Fruit fly (Drosophila melanogaster) whole organism, embryonic: ENCODE measurements around the gene MESK4.

Source experiments
- Ada2b ChIP-seq: fragments of 200-800 bp; sonication (Bioruptor generic); IDR thresholded peaks from 2 replicates; pipeline ENCODE4 v1.3.6; 2022; ENCODE audit warnings: missing biosample characterization, missing genetic modification characterization
- Asciz ChIP-seq: fragments of 200-800 bp; sonication (Bioruptor generic); optimal IDR thresholded peaks from 2 replicates; lab custom pipeline; 2017; ENCODE audit warnings: missing biosample characterization, mild to moderate bottlenecking, missing genetic modification characterization, missing genetic modification reagents
- B-H2 ChIP-seq: fragments of 200-800 bp; sonication (Bioruptor generic); optimal IDR thresholded peaks from 2 replicates; lab custom pipeline; 2018; ENCODE audit warnings: missing biosample characterization, mild to moderate bottlenecking, missing genetic modification characterization
- Blimp-1 ChIP-seq: fragments of 200-800 bp; sonication (Bioruptor generic); optimal IDR thresholded peaks from 3 replicates; lab custom pipeline; 2018; ENCODE audit warnings: missing biosample characterization, missing genetic modification characterization, mild to moderate bottlenecking, moderate library complexity, missing genetic modification reagents
- CG10431 ChIP-seq: fragments of 200-800 bp; sonication (Bioruptor generic); optimal IDR thresholded peaks from 3 replicates; lab custom pipeline; 2018; ENCODE audit warnings: missing biosample characterization, mild to moderate bottlenecking, missing genetic modification characterization
- CG11093 ChIP-seq: fragments of 200-800 bp; sonication (Bioruptor generic); IDR thresholded peaks from 3 replicates; pipeline ENCODE4 v1.3.6; 2022; ENCODE audit warnings: missing biosample characterization, missing genetic modification characterization
- CG11560 ChIP-seq: fragments of 200-800 bp; sonication (Bioruptor generic); IDR thresholded peaks from 3 replicates; pipeline ENCODE4 v1.3.6; 2022; ENCODE audit warnings: missing biosample characterization, missing genetic modification characterization
- CG12236 ChIP-seq: fragments of 200-800 bp; sonication (Bioruptor generic); optimal IDR thresholded peaks from 2 replicates; lab custom pipeline; 2016; ENCODE audit warnings: missing biosample characterization, missing genetic modification characterization
- CG12299 ChIP-seq: fragments of 200-800 bp; sonication (Bioruptor generic); optimal IDR thresholded peaks from 2 replicates; lab custom pipeline; 2018; ENCODE audit warnings: missing biosample characterization, mild to moderate bottlenecking, missing genetic modification characterization
- CG12659 ChIP-seq: fragments of 200-800 bp; sonication (Bioruptor generic); optimal IDR thresholded peaks from 3 replicates; lab custom pipeline; 2017; ENCODE audit warnings: mild to moderate bottlenecking, missing biosample characterization, missing genetic modification reagents, missing genetic modification characterization
- CG12942 ChIP-seq: fragments of 200-800 bp; sonication (Bioruptor generic); optimal IDR thresholded peaks from 3 replicates; lab custom pipeline; 2016; ENCODE audit warnings: missing biosample characterization, missing genetic modification characterization
- CG13287 ChIP-seq: fragments of 200-800 bp; sonication (Bioruptor generic); IDR thresholded peaks from 2 replicates; pipeline ENCODE4 v1.3.6; 2022; ENCODE audit warnings: missing biosample characterization, missing genetic modification characterization; ENCODE audit not compliant: partially characterized antibody
- CG13624 ChIP-seq: fragments of 200-800 bp; sonication (Bioruptor generic); optimal IDR thresholded peaks from 2 replicates; lab custom pipeline; 2016; ENCODE audit warnings: missing biosample characterization, missing genetic modification characterization
- CG2678 ChIP-seq: fragments of 200-800 bp; sonication (Bioruptor generic); optimal IDR thresholded peaks from 3 replicates; lab custom pipeline; 2019; ENCODE audit warnings: missing biosample characterization, mild to moderate bottlenecking, missing genetic modification characterization, moderate library complexity
- CG30020 ChIP-seq: fragments of 200-800 bp; optimal IDR thresholded peaks from 2 replicates; lab custom pipeline; 2019; ENCODE audit warnings: missing biosample characterization, mild to moderate bottlenecking, missing genetic modification characterization, moderate library complexity
- CG3163 ChIP-seq: fragments of 200-800 bp; sonication (Bioruptor generic); optimal IDR thresholded peaks from 3 replicates; lab custom pipeline; 2016; ENCODE audit warnings: missing biosample characterization, missing genetic modification characterization
- CG33213 ChIP-seq: fragments of 200-800 bp; sonication (Bioruptor generic); optimal IDR thresholded peaks from 3 replicates; lab custom pipeline; 2016; ENCODE audit warnings: missing biosample characterization, missing genetic modification characterization
- CG42726 ChIP-seq: fragments of 200-800 bp; sonication (Bioruptor generic); IDR thresholded peaks from 2 replicates; pipeline ENCODE4 v1.3.6; 2022; ENCODE audit warnings: missing biosample characterization, missing genetic modification characterization; ENCODE audit not compliant: partially characterized antibody
- CG4282 ChIP-seq: fragments of 200-800 bp; sonication (Bioruptor generic); optimal IDR thresholded peaks from 2 replicates; lab custom pipeline; 2016; ENCODE audit warnings: missing biosample characterization, missing genetic modification characterization
- CG4328 ChIP-seq: fragments of 200-800 bp; sonication (Bioruptor generic); optimal IDR thresholded peaks from 3 replicates; lab custom pipeline; 2017; ENCODE audit warnings: missing biosample characterization, missing genetic modification reagents, missing genetic modification characterization
- CG4707 ChIP-seq: fragments of 200-800 bp; sonication (Bioruptor generic); optimal IDR thresholded peaks from 2 replicates; lab custom pipeline; 2018; ENCODE audit warnings: missing biosample characterization, mild to moderate bottlenecking, missing genetic modification characterization, moderate library complexity
- CG7987 ChIP-seq: fragments of 200-800 bp; sonication (Bioruptor generic); optimal IDR thresholded peaks from 2 replicates; lab custom pipeline; 2018; ENCODE audit warnings: missing biosample characterization, mild to moderate bottlenecking, missing genetic modification characterization, moderate library complexity
- Fer2 ChIP-seq: fragments of 200-800 bp; sonication (Bioruptor generic); optimal IDR thresholded peaks from 2 replicates; lab custom pipeline; 2018; ENCODE audit warnings: missing biosample characterization, mild to moderate bottlenecking, missing genetic modification characterization, moderate library complexity
- Hr51 ChIP-seq, 2 experiments: fragments of 200-800 bp; sonication (Bioruptor generic); optimal IDR thresholded peaks; 2 replicates in 1 of 2; 3 replicates in 1 of 2; lab custom pipeline; 2016 to 2018; ENCODE audit warnings: missing biosample characterization in 2 of 2, missing genetic modification characterization in 2 of 2, mild to moderate bottlenecking in 1 of 2, moderate library complexity in 1 of 2
- Hsf ChIP-seq: fragments of 200-800 bp; sonication (Bioruptor generic); optimal IDR thresholded peaks from 3 replicates; lab custom pipeline; 2016; ENCODE audit warnings: missing biosample characterization, missing genetic modification characterization
- Jarid2 ChIP-seq: fragments of 200-800 bp; sonication (Bioruptor generic); optimal IDR thresholded peaks from 3 replicates; lab custom pipeline; 2017; ENCODE audit warnings: mild to moderate bottlenecking, missing biosample characterization, missing genetic modification reagents, missing genetic modification characterization
- MBD-R2 ChIP-seq: fragments of 200-800 bp; sonication (Bioruptor generic); IDR thresholded peaks from 2 replicates; pipeline ENCODE4 v1.3.6; 2022; ENCODE audit warnings: missing biosample characterization, missing genetic modification characterization
- NfI ChIP-seq: fragments of 200-800 bp; sonication (Bioruptor generic); optimal IDR thresholded peaks from 3 replicates; lab custom pipeline; 2018; ENCODE audit warnings: missing biosample characterization, mild to moderate bottlenecking, missing genetic modification characterization, moderate library complexity
- Sry-β ChIP-seq: fragments of 200-800 bp; sonication (Bioruptor generic); optimal IDR thresholded peaks from 2 replicates; lab custom pipeline; 2018; ENCODE audit warnings: missing biosample characterization, mild to moderate bottlenecking, missing genetic modification characterization, moderate library complexity
- btn ChIP-seq: fragments of 200-800 bp; sonication (Bioruptor generic); optimal IDR thresholded peaks from 2 replicates; lab custom pipeline; 2016; ENCODE audit warnings: missing biosample characterization, missing genetic modification characterization
- corto ChIP-seq: fragments of 200-800 bp; sonication (Bioruptor generic); optimal IDR thresholded peaks from 2 replicates; lab custom pipeline; 2016; ENCODE audit warnings: missing biosample characterization, mild to moderate bottlenecking, missing genetic modification characterization, moderate library complexity
- dpn ChIP-seq, 2 experiments: fragments of 200-800 bp; sonication (Bioruptor generic); optimal IDR thresholded peaks; 3 replicates each; lab custom pipeline; 2016; ENCODE audit warnings: missing biosample characterization in 2 of 2, missing genetic modification characterization in 2 of 2
- exex ChIP-seq: fragments of 200-800 bp; sonication (Bioruptor generic); optimal IDR thresholded peaks from 4 replicates; lab custom pipeline; 2018; ENCODE audit warnings: missing biosample characterization, mild to moderate bottlenecking, missing genetic modification characterization, moderate library complexity
- eyg ChIP-seq: fragments of 200-800 bp; sonication (Bioruptor generic); optimal IDR thresholded peaks from 3 replicates; lab custom pipeline; 2016; ENCODE audit warnings: missing biosample characterization, missing genetic modification characterization
- gro ChIP-seq: fragments of 200-800 bp; sonication (Bioruptor generic); optimal IDR thresholded peaks from 2 replicates; lab custom pipeline; 2016; ENCODE audit warnings: missing biosample characterization, missing genetic modification characterization
- hbn ChIP-seq: fragments of 200-800 bp; sonication (Bioruptor generic); IDR thresholded peaks from 2 replicates; pipeline ENCODE4 v1.3.6; 2022; ENCODE audit warnings: missing biosample characterization, missing genetic modification characterization; ENCODE audit not compliant: partially characterized antibody
- ind ChIP-seq: fragments of 200-800 bp; sonication (Bioruptor generic); optimal IDR thresholded peaks from 3 replicates; lab custom pipeline; 2016; ENCODE audit warnings: missing biosample characterization, missing genetic modification characterization
- onecut ChIP-seq: fragments of 200-800 bp; sonication (Bioruptor generic); IDR thresholded peaks from 2 replicates; pipeline ENCODE4 v1.3.6; 2022; ENCODE audit warnings: missing biosample characterization, missing genetic modification characterization
- pfk ChIP-seq: fragments of 200-800 bp; sonication (Bioruptor generic); optimal IDR thresholded peaks from 2 replicates; lab custom pipeline; 2018; ENCODE audit warnings: missing biosample characterization, mild to moderate bottlenecking, missing genetic modification characterization, moderate library complexity
- rib ChIP-seq: fragments of 200-800 bp; sonication (Bioruptor generic); IDR thresholded peaks from 2 replicates; pipeline ENCODE4 v1.3.6; 2022; ENCODE audit warnings: missing biosample characterization, missing genetic modification characterization
- salm ChIP-seq: fragments of 200-800 bp; sonication (Bioruptor generic); optimal IDR thresholded peaks from 2 replicates; lab custom pipeline; 2018; ENCODE audit warnings: missing biosample characterization, mild to moderate bottlenecking, missing genetic modification characterization
- sd ChIP-seq: fragments of 200-800 bp; sonication (Bioruptor generic); optimal IDR thresholded peaks from 3 replicates; lab custom pipeline; 2018; ENCODE audit warnings: missing biosample characterization, mild to moderate bottlenecking, missing genetic modification characterization, moderate library complexity
- slp2 ChIP-seq: fragments of 200-800 bp; sonication (Bioruptor generic); optimal IDR thresholded peaks from 2 replicates; lab custom pipeline; 2016; ENCODE audit warnings: missing biosample characterization, missing genetic modification characterization
- sqz ChIP-seq: fragments of 200-800 bp; sonication (Bioruptor generic); optimal IDR thresholded peaks from 3 replicates; lab custom pipeline; 2018; ENCODE audit warnings: missing biosample characterization, mild to moderate bottlenecking, missing genetic modification characterization
- sug ChIP-seq: fragments of 200-800 bp; optimal IDR thresholded peaks from 2 replicates; lab custom pipeline; 2019; ENCODE audit warnings: missing biosample characterization, mild to moderate bottlenecking, missing genetic modification characterization, moderate library complexity
- toy ChIP-seq: fragments of 200-800 bp; sonication (Bioruptor generic); IDR thresholded peaks from 2 replicates; pipeline ENCODE4 v1.3.6; 2022; ENCODE audit warnings: missing biosample characterization, missing genetic modification characterization
- zf30C ChIP-seq: fragments of 200-800 bp; sonication (Bioruptor generic); optimal IDR thresholded peaks from 3 replicates; lab custom pipeline; 2018; ENCODE audit warnings: missing biosample characterization, mild to moderate bottlenecking, missing genetic modification characterization
- zfh1 ChIP-seq: fragments of 200-800 bp; sonication (Bioruptor generic); IDR thresholded peaks from 3 replicates; pipeline ENCODE4 v1.3.6; 2022; ENCODE audit warnings: missing biosample characterization, missing genetic modification characterization
- zfh2 ChIP-seq: fragments of 200-800 bp; sonication (Bioruptor generic); optimal IDR thresholded peaks from 2 replicates; lab custom pipeline; 2016; ENCODE audit warnings: missing biosample characterization, missing genetic modification characterization

Gene MESK4

dm6 chr3R:16987220-16987923 lies 1.2 kb upstream of the MESK4 start, which contains the start of gene CG18622 (continued):
- TF ChIP-seq CG11560 (tag; lab: Robert Waterston, UW) (0 out of 3 replicates have a peak, but pooled peaks have one; percentile 6), salm (tag; lab: Kevin White, UChicago) (no peak), gro (GFP tag; lab: Kevin White, UChicago) (no peak), CG12659 (GFP tag; lab: Kevin White, UChicago) (peak; percentile 24), Asciz (GFP tag; lab: Kevin White, UChicago) (peak; percentile 19), CG3163 (GFP tag; lab: Kevin White, UChicago) (peak; percentile 48), sd (tag; lab: Kevin White, UChicago) (peak; percentile 61), CG4707 (no peak), CG42726 (no peak), CG4282 (GFP tag; lab: Kevin White, UChicago) (no peak), zfh2 (GFP tag; lab: Kevin White, UChicago) (no peak), Blimp-1 (peak; percentile 74), Hsf (no peak), eyg (GFP tag; lab: Kevin White, UChicago) (no peak), CG4328 (no peak), zf30C (GFP tag; lab: Kevin White, UChicago) (no peak), sqz (GFP tag; lab: Kevin White, UChicago) (no peak), Jarid2 (GFP tag; lab: Kevin White, UChicago) (peak; percentile 87), CG33213 (GFP tag; lab: Kevin White, UChicago) (no peak), CG12236 (GFP tag; lab: Kevin White, UChicago) (no peak), CG10431 (GFP tag; lab: Kevin White, UChicago) (no peak), Fer2 (tag; lab: Kevin White, UChicago) (no peak), pfk (GFP tag; lab: Kevin White, UChicago) (peak; percentile 12), sug (tag; lab: Kevin White, UChicago) (peak; percentile 83), ind (GFP tag; lab: Kevin White, UChicago) (no peak), rib (GFP tag; lab: Robert Waterston, UW) (peak; percentile 64; the same call in 1 of the 2 replicates), CG12299 (tag; lab: Kevin White, UChicago) (no peak), hbn (GFP tag; lab: Robert Waterston, UW) (no peak), onecut (peak; percentile 41; the same call in 1 of the 2 replicates), CG2678 (tag; lab: Kevin White, UChicago) (no peak), slp2 (GFP tag; lab: Kevin White, UChicago) (no peak), btn (no peak), CG12942 (GFP tag; lab: Kevin White, UChicago) (no peak), Ada2b (GFP tag; lab: Robert Waterston, UW) (0 out of 2 replicates have a peak, but pooled peaks have one; percentile 3), Sry-β (GFP tag; lab: Kevin White, UChicago) (no peak), toy (GFP tag; lab: Robert Waterston, UW) (no peak), zfh1 (GFP tag; lab: Robert Waterston, UW) (no peak), CG7987 (GFP tag; lab: Kevin White, UChicago) (peak; percentile 26), Hr51 (GFP tag; optimal IDR thresholded peaks at IDR 0.05; lab: Kevin White, UChicago) (peak in 1 of 2 experiments; percentile 24), MBD-R2 (GFP tag; lab: Robert Waterston, UW) (0 out of 2 replicates have a peak, but pooled peaks have one; percentile 19), B-H2 (peak; percentile 19), CG13287 (peak; percentile 63; the same call in 1 of the 2 replicates), CG13624 (GFP tag; lab: Kevin White, UChicago) (no peak), exex (no peak), corto (GFP tag; lab: Kevin White, UChicago) (no peak), dpn (GFP tag; optimal IDR thresholded peaks at IDR 0.05; lab: Kevin White, UChicago) (no peak), CG30020 (tag; lab: Kevin White, UChicago) (no peak), CG11093 (GFP tag; lab: Robert Waterston, UW) (no peak), NfI (GFP tag; lab: Kevin White, UChicago) (no peak)
